Worm (Caenorhabditis elegans) whole organism, L2 larva: Measurements from ENCODE around the gene rpl-23.

Source experiments
- F13H6.1 ChIP-seq: sonication (generic microtip); optimal IDR thresholded peaks from 2 replicates; lab custom pipeline; 2016; ENCODE audit warnings: missing genetic modification characterization, missing compliant biosample characterization
- aly-2 ChIP-seq: fragments of 150-350 bp; optimal IDR thresholded peaks from 2 replicates; lab custom pipeline; 2014; ENCODE audit warnings: missing biosample characterization, missing genetic modification characterization
- blmp-1 ChIP-seq: sonication (generic microtip); optimal IDR thresholded peaks from 2 replicates; lab custom pipeline; 2017; ENCODE audit warnings: missing genetic modification characterization, mild to moderate bottlenecking, missing compliant biosample characterization, antibody characterized with exemption, moderate library complexity; ENCODE audit not compliant: insufficient read depth
- mab-5 ChIP-seq: fragments of 150-350 bp; optimal IDR thresholded peaks from 2 replicates; lab custom pipeline; 2014; ENCODE audit warnings: missing biosample characterization, missing genetic modification characterization
- nhr-12 ChIP-seq: fragments of 150-350 bp; optimal IDR thresholded peaks from 2 replicates; lab custom pipeline; 2014; ENCODE audit warnings: missing biosample characterization, missing genetic modification characterization
- nhr-77 ChIP-seq: fragments of 150-350 bp; optimal IDR thresholded peaks from 2 replicates; lab custom pipeline; 2014; ENCODE audit warnings: missing biosample characterization, missing genetic modification characterization
- sma-3 ChIP-seq: sonication (generic microtip); optimal IDR thresholded peaks from 2 replicates; lab custom pipeline; 2016; ENCODE audit warnings: missing genetic modification reagents, missing genetic modification characterization, missing compliant biosample characterization
- sma-9 ChIP-seq, 2 experiments: fragments of 150-350 bp in 1 of 2; sonication (generic microtip) in 1 of 2; optimal IDR thresholded peaks; 2 replicates each; lab custom pipeline; 2014 to 2016; ENCODE audit warnings: missing genetic modification characterization in 2 of 2, mild to moderate bottlenecking in 1 of 2, missing biosample characterization in 1 of 2, missing compliant biosample characterization in 1 of 2, missing genetic modification reagents in 1 of 2, moderate library complexity in 1 of 2
- zag-1 ChIP-seq: fragments of 150-350 bp; optimal IDR thresholded peaks from 2 replicates; lab custom pipeline; 2014; ENCODE audit warnings: missing biosample characterization, missing genetic modification characterization
- ztf-4 ChIP-seq: fragments of 150-350 bp; optimal IDR thresholded peaks from 2 replicates; lab custom pipeline; 2014; ENCODE audit warnings: missing biosample characterization, missing genetic modification characterization

DNA sequence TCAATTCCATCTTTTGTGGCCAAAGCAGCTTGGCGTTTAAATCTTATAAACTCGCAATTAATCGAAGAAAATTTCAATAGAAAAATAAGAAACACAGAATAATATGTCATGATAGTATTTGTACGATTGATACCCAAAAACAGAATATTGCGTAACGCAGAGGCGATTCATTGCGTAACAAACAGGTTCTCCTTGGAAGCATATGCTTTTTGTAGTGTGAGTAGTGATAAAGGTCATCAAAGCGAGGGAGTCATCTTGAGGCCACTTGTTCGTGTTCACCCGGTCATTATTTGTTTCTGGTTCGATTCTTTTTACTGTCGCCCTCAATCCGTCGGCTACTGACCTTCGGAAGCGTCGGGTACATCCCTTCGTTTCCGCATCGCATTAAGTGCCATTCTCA lies 45.0 kb downstream of the rpl-23 start, which contains the start of gene F54E7.6:
- TF ChIP-seq aly-2 (tag; lab: Kevin White, UChicago) = no peak
- TF ChIP-seq sma-9 (GFP tag; optimal IDR thresholded peaks at IDR 0.05; lab: Kevin White, UChicago) = no peak
- no peak for TF ChIP-seq sma-9 (tag; optimal IDR thresholded peaks at IDR 0.05; lab: Kevin White, UChicago)
- TF ChIP-seq nhr-12 = no peak
- TF ChIP-seq F13H6.1 (tag; lab: Kevin White, UChicago) = no peak
- TF ChIP-seq blmp-1 = no peak
- no peak for TF ChIP-seq zag-1 (tag; lab: Kevin White, UChicago)
- TF ChIP-seq nhr-77 = no peak
- TF ChIP-seq sma-3 (GFP tag; lab: Kevin White, UChicago) = no peak
- TF ChIP-seq mab-5 (tag; lab: Kevin White, UChicago) = no peak
- TF ChIP-seq ztf-4 (tag; lab: Kevin White, UChicago) = no peak
